Worm (Caenorhabditis elegans) whole organism, early embryonic: ENCODE data around the gene F26G1.11.

ENCODE experiments used
- F13C5.2 ChIP-seq: sonication (generic microtip); optimal IDR thresholded peaks from 2 replicates; lab custom pipeline; 2017; ENCODE audit warnings: mild to moderate bottlenecking, missing genetic modification characterization, inconsistent platforms, missing compliant biosample characterization
- ama-1 ChIP-seq: fragments of 150-350 bp; optimal IDR thresholded peaks from 2 replicates; lab custom pipeline; 2014
- ceh-13 ChIP-seq: fragments of 200-800 bp; sonication (Bioruptor generic); optimal IDR thresholded peaks from 2 replicates; lab custom pipeline; 2018; ENCODE audit warnings: mild to moderate bottlenecking, missing genetic modification characterization, missing compliant biosample characterization
- flt-1 ChIP-seq: fragments of 200-800 bp; sonication (Bioruptor generic); IDR thresholded peaks from 2 replicates; pipeline ENCODE4 v1.3.6; 2022; ENCODE audit warnings: missing genetic modification characterization, missing compliant biosample characterization
- hnd-1 ChIP-seq: sonication (generic microtip); optimal IDR thresholded peaks from 2 replicates; lab custom pipeline; 2016; ENCODE audit warnings: missing genetic modification characterization, missing compliant biosample characterization
- pes-1 ChIP-seq: fragments of 200-800 bp; sonication (Bioruptor generic); IDR thresholded peaks from 2 replicates; pipeline ENCODE4 v1.3.6; 2022; ENCODE audit warnings: missing genetic modification reagents, missing genetic modification characterization, missing compliant biosample characterization
- tbx-11 ChIP-seq: fragments of 200-800 bp; sonication (Bioruptor generic); IDR thresholded peaks from 2 replicates; pipeline ENCODE4 v1.3.6; 2022; ENCODE audit warnings: missing genetic modification characterization, missing compliant biosample characterization
- tbx-37 ChIP-seq: fragments of 200-800 bp; sonication (Bioruptor generic); conservative IDR thresholded peaks from 2 replicates; pipeline ENCODE4 v1.3.6; 2022; ENCODE audit warnings: missing genetic modification reagents, missing genetic modification characterization, missing compliant biosample characterization
- tra-4 ChIP-seq: sonication (generic microtip); optimal IDR thresholded peaks from 2 replicates; lab custom pipeline; 2017; ENCODE audit warnings: missing genetic modification characterization, missing compliant biosample characterization

- TF ChIP-seq tbx-11 (GFP tag; lab: Robert Waterston, UW) (no peak), ama-1 (lab: Kevin White, UChicago) (no peak), tra-4 (tag; lab: Kevin White, UChicago) (no peak), pes-1 (GFP tag; lab: Robert Waterston, UW) (no peak), ceh-13 (GFP tag; lab: Kevin White, UChicago) (no peak), F13C5.2 (tag; lab: Kevin White, UChicago) (no peak), flt-1 (no peak), hnd-1 (tag; lab: Kevin White, UChicago) (no peak), tbx-37 (GFP tag; lab: Robert Waterston, UW) (no peak)
These were observed 7.1 kb upstream of the F26G1.11 start for ce11 chrII:4769886-4770285.
